Fruit fly (Drosophila melanogaster) whole organism, embryonic: ENCODE results near the gene mbt.

Experiments
- BtbVII ChIP-seq: fragments of 200-800 bp; sonication (Bioruptor generic); optimal IDR thresholded peaks from 3 replicates; lab custom pipeline; 2017; ENCODE audit warnings: missing biosample characterization, mild to moderate bottlenecking, missing genetic modification characterization
- CG12659 ChIP-seq: fragments of 200-800 bp; sonication (Bioruptor generic); optimal IDR thresholded peaks from 3 replicates; lab custom pipeline; 2017; ENCODE audit warnings: mild to moderate bottlenecking, missing biosample characterization, missing genetic modification reagents, missing genetic modification characterization
- CG13287 ChIP-seq: fragments of 200-800 bp; sonication (Bioruptor generic); IDR thresholded peaks from 2 replicates; pipeline ENCODE4 v1.3.6; 2022; ENCODE audit warnings: missing biosample characterization, missing genetic modification characterization; ENCODE audit not compliant: partially characterized antibody
- CG14710 ChIP-seq: fragments of 200-800 bp; sonication (Bioruptor generic); optimal IDR thresholded peaks from 3 replicates; lab custom pipeline; 2019; ENCODE audit warnings: missing biosample characterization, mild to moderate bottlenecking, missing genetic modification characterization, moderate library complexity
- CG15514 ChIP-seq: fragments of 200-800 bp; sonication (Bioruptor generic); optimal IDR thresholded peaks from 3 replicates; lab custom pipeline; 2017; ENCODE audit warnings: missing biosample characterization, missing genetic modification characterization, mild to moderate bottlenecking, moderate library complexity, missing genetic modification reagents
- CG15601 ChIP-seq: fragments of 200-800 bp; sonication (Bioruptor generic); optimal IDR thresholded peaks from 3 replicates; lab custom pipeline; 2019; ENCODE audit warnings: missing biosample characterization, mild to moderate bottlenecking, missing genetic modification characterization, moderate library complexity
- CG17328 ChIP-seq: fragments of 200-800 bp; sonication (Bioruptor generic); IDR thresholded peaks from 2 replicates; pipeline ENCODE4 v1.3.6; 2022; ENCODE audit warnings: missing biosample characterization, missing genetic modification characterization
- CG18011 ChIP-seq: fragments of 200-800 bp; sonication (Bioruptor generic); optimal IDR thresholded peaks from 2 replicates; lab custom pipeline; 2017; ENCODE audit warnings: missing biosample characterization, missing genetic modification characterization, mild to moderate bottlenecking, moderate library complexity, missing genotype
- CG31224 ChIP-seq: fragments of 200-800 bp; sonication (Bioruptor generic); IDR thresholded peaks from 2 replicates; pipeline ENCODE4 v1.3.6; 2022; ENCODE audit warnings: missing biosample characterization, missing genetic modification characterization
- CG4282 ChIP-seq: fragments of 200-800 bp; sonication (Bioruptor generic); optimal IDR thresholded peaks from 2 replicates; lab custom pipeline; 2016; ENCODE audit warnings: missing biosample characterization, missing genetic modification characterization
- CG7928 ChIP-seq: fragments of 200-800 bp; sonication (Bioruptor generic); optimal IDR thresholded peaks from 2 replicates; lab custom pipeline; 2017; ENCODE audit warnings: missing biosample characterization, mild to moderate bottlenecking, missing genetic modification characterization
- CG8281 ChIP-seq: fragments of 200-800 bp; sonication (Bioruptor generic); optimal IDR thresholded peaks from 2 replicates; lab custom pipeline; 2018; ENCODE audit warnings: missing biosample characterization, mild to moderate bottlenecking, missing genetic modification characterization, moderate library complexity
- CG8290 ChIP-seq, 3 experiments: fragments of 200-800 bp; sonication (Bioruptor generic); optimal IDR thresholded peaks; 2 replicates each; lab custom pipeline; 2016 to 2019; ENCODE audit warnings: missing biosample characterization in 3 of 3, missing genetic modification characterization in 3 of 3, mild to moderate bottlenecking in 2 of 3, moderate library complexity in 1 of 3
- CG8478 ChIP-seq: fragments of >200 bp; optimal IDR thresholded peaks from 2 replicates; lab custom pipeline; 2018
- CG9437 ChIP-seq: fragments of 200-800 bp; sonication (Bioruptor generic); optimal IDR thresholded peaks from 2 replicates; lab custom pipeline; 2018; ENCODE audit warnings: missing biosample characterization, mild to moderate bottlenecking, missing genetic modification characterization
- Camta ChIP-seq: fragments of 200-800 bp; sonication (Bioruptor generic); optimal IDR thresholded peaks from 2 replicates; lab custom pipeline; 2016; ENCODE audit warnings: missing biosample characterization, missing genetic modification characterization
- D19B ChIP-seq: fragments of 200-800 bp; sonication (Bioruptor generic); optimal IDR thresholded peaks from 2 replicates; lab custom pipeline; 2017; ENCODE audit warnings: missing biosample characterization, mild to moderate bottlenecking, missing genetic modification characterization
- Deaf1 ChIP-seq: fragments of 200-800 bp; optimal IDR thresholded peaks from 3 replicates; lab custom pipeline; 2019; ENCODE audit warnings: missing biosample characterization, mild to moderate bottlenecking, missing genetic modification characterization, moderate library complexity
- Dip3 ChIP-seq: fragments of 200-800 bp; sonication (Bioruptor generic); optimal IDR thresholded peaks from 3 replicates; lab custom pipeline; 2016; ENCODE audit warnings: missing biosample characterization, missing genetic modification characterization
- Ets97D ChIP-seq: fragments of 200-800 bp; sonication (Bioruptor generic); optimal IDR thresholded peaks from 3 replicates; lab custom pipeline; 2016; ENCODE audit warnings: missing biosample characterization, missing genetic modification characterization
- Fer1 ChIP-seq: fragments of 200-800 bp; sonication (Bioruptor generic); optimal IDR thresholded peaks from 2 replicates; lab custom pipeline; 2017; ENCODE audit warnings: missing biosample characterization, mild to moderate bottlenecking, missing genetic modification characterization
- Gsc ChIP-seq: fragments of 200-800 bp; sonication (Bioruptor generic); IDR thresholded peaks from 2 replicates; pipeline ENCODE4 v1.3.6; 2022; ENCODE audit warnings: missing biosample characterization, missing genetic modification characterization
- Hmx ChIP-seq: fragments of 200-800 bp; sonication (Bioruptor generic); optimal IDR thresholded peaks from 2 replicates; lab custom pipeline; 2016; ENCODE audit warnings: missing biosample characterization, missing genetic modification characterization
- NFAT ChIP-seq: fragments of 200-800 bp; sonication (Bioruptor generic); IDR thresholded peaks from 2 replicates; pipeline ENCODE4 v1.3.6; 2022; ENCODE audit warnings: missing biosample characterization, missing genetic modification characterization
- NK7.1 ChIP-seq: fragments of 200-800 bp; sonication (Bioruptor generic); optimal IDR thresholded peaks from 3 replicates; lab custom pipeline; 2016; ENCODE audit warnings: missing biosample characterization, missing genetic modification characterization
- Nf-YB ChIP-seq: fragments of 200-800 bp; sonication (Bioruptor generic); optimal IDR thresholded peaks from 3 replicates; lab custom pipeline; 2019; ENCODE audit warnings: missing biosample characterization, mild to moderate bottlenecking, missing genetic modification characterization, moderate library complexity
- Six4 ChIP-seq: fragments of 200-800 bp; sonication (Bioruptor generic); optimal IDR thresholded peaks from 2 replicates; lab custom pipeline; 2016; ENCODE audit warnings: missing biosample characterization, missing genetic modification characterization
- Vsx1 ChIP-seq: fragments of 200-800 bp; sonication (Bioruptor generic); optimal IDR thresholded peaks from 2 replicates; lab custom pipeline; 2017; ENCODE audit warnings: missing biosample characterization, mild to moderate bottlenecking, missing genetic modification characterization, missing genetic modification reagents
- Xrp1 ChIP-seq: fragments of 200-800 bp; sonication (Bioruptor generic); IDR thresholded peaks from 2 replicates; pipeline ENCODE4 v1.3.6; 2022; ENCODE audit warnings: missing biosample characterization, missing genetic modification characterization
- abd-A ChIP-seq: fragments of 200-800 bp; sonication (Bioruptor generic); optimal IDR thresholded peaks from 3 replicates; lab custom pipeline; 2019; ENCODE audit warnings: missing biosample characterization, mild to moderate bottlenecking, missing genetic modification characterization, moderate library complexity
- al ChIP-seq: fragments of 200-800 bp; sonication (Bioruptor generic); IDR thresholded peaks from 2 replicates; pipeline ENCODE4 v1.3.6; 2022; ENCODE audit warnings: missing biosample characterization, missing genetic modification characterization
- bigmax ChIP-seq: fragments of 200-800 bp; sonication (Bioruptor generic); optimal IDR thresholded peaks from 2 replicates; lab custom pipeline; 2018; ENCODE audit warnings: missing biosample characterization, mild to moderate bottlenecking, missing genetic modification characterization
- cad ChIP-seq: fragments of >200 bp; optimal IDR thresholded peaks from 2 replicates; lab custom pipeline; 2017; ENCODE audit warnings: missing biosample characterization, missing genetic modification characterization
- fd64A ChIP-seq: fragments of 200-800 bp; sonication (Bioruptor generic); optimal IDR thresholded peaks from 3 replicates; lab custom pipeline; 2018; ENCODE audit warnings: missing biosample characterization, mild to moderate bottlenecking, missing genetic modification characterization
- knrl ChIP-seq: fragments of 200-800 bp; sonication (Bioruptor generic); IDR thresholded peaks from 3 replicates; pipeline ENCODE4 v1.3.6; 2022; ENCODE audit warnings: missing biosample characterization, missing genetic modification characterization; ENCODE audit not compliant: partially characterized antibody
- lbe ChIP-seq: fragments of 200-800 bp; sonication (Bioruptor generic); optimal IDR thresholded peaks from 2 replicates; lab custom pipeline; 2016; ENCODE audit warnings: missing biosample characterization, mild to moderate bottlenecking, missing genetic modification characterization
- org-1 ChIP-seq: fragments of 200-800 bp; sonication (Bioruptor generic); optimal IDR thresholded peaks from 2 replicates; lab custom pipeline; 2017; ENCODE audit warnings: missing biosample characterization, missing genetic modification characterization
- otp ChIP-seq: fragments of 200-800 bp; sonication (Bioruptor generic); IDR thresholded peaks from 3 replicates; pipeline ENCODE4, ENCODE4 v1.3.6; 2022; ENCODE audit warnings: missing biosample characterization, missing genetic modification characterization
- peb ChIP-seq: fragments of 200-800 bp; sonication (Bioruptor generic); IDR thresholded peaks from 2 replicates; pipeline ENCODE4 v1.3.6; 2022; ENCODE audit warnings: missing biosample characterization, missing genetic modification characterization
- rib ChIP-seq: fragments of 200-800 bp; sonication (Bioruptor generic); IDR thresholded peaks from 2 replicates; pipeline ENCODE4 v1.3.6; 2022; ENCODE audit warnings: missing biosample characterization, missing genetic modification characterization
- sens-2 ChIP-seq: fragments of 200-800 bp; sonication (Bioruptor generic); IDR thresholded peaks from 2 replicates; pipeline ENCODE4 v1.3.6; 2022; ENCODE audit warnings: missing biosample characterization, missing genetic modification characterization
- seq ChIP-seq: fragments of 200-800 bp; sonication (Bioruptor generic); IDR thresholded peaks from 2 replicates; pipeline ENCODE4 v1.3.6; 2022; ENCODE audit warnings: missing biosample characterization, missing genetic modification characterization
- shn ChIP-seq: fragments of 200-800 bp; sonication (Bioruptor generic); optimal IDR thresholded peaks from 3 replicates; lab custom pipeline; 2016; ENCODE audit warnings: missing biosample characterization, missing genetic modification characterization
- sim ChIP-seq: fragments of 200-800 bp; sonication (Bioruptor generic); IDR thresholded peaks from 2 replicates; pipeline ENCODE4 v1.3.6; 2022; ENCODE audit warnings: missing biosample characterization, missing genetic modification characterization
- so ChIP-seq: fragments of 200-800 bp; sonication (Bioruptor generic); IDR thresholded peaks from 3 replicates; pipeline ENCODE4 v1.3.6; 2022; ENCODE audit warnings: missing biosample characterization, missing genetic modification characterization
- sob ChIP-seq: fragments of 200-800 bp; sonication (Bioruptor generic); IDR thresholded peaks from 2 replicates; pipeline ENCODE4 v1.3.6; 2022; ENCODE audit warnings: missing biosample characterization, missing genetic modification characterization
- trh ChIP-seq: fragments of 200-800 bp; sonication (Bioruptor generic); optimal IDR thresholded peaks from 2 replicates; lab custom pipeline; 2016; ENCODE audit warnings: missing biosample characterization, missing genetic modification characterization
- unc-4 ChIP-seq: fragments of 200-800 bp; sonication (Bioruptor generic); IDR thresholded peaks from 2 replicates; pipeline ENCODE4 v1.3.6; 2022; ENCODE audit warnings: missing biosample characterization, missing genetic modification characterization; ENCODE audit not compliant: partially characterized antibody
- usp ChIP-seq: fragments of >200 bp; optimal IDR thresholded peaks from 2 replicates; lab custom pipeline; 2017; ENCODE audit warnings: missing biosample characterization, missing genetic modification characterization

The mbt gene

dm6 chrX:16640260-16641100, 30.0 kb downstream of the mbt start, which contains the start of the genes SNRPG and mthl1 (continued):
- TF ChIP-seq al (peak; percentile 92), rib (GFP tag; lab: Robert Waterston, UW) (peak; percentile 91), Vsx1 (GFP tag; lab: Kevin White, UChicago) (no peak), Ets97D (GFP tag; lab: Kevin White, UChicago) (peak; percentile 85), CG8281 (tag; lab: Kevin White, UChicago) (no peak), CG18011 (GFP tag; lab: Kevin White, UChicago) (peak; percentile 40), unc-4 (peak; percentile 64), cad (GFP tag; lab: Kevin White, UChicago) (no peak), NK7.1 (peak; percentile 58), fd64A (GFP tag; lab: Kevin White, UChicago) (peak; percentile 51), CG12659 (GFP tag; lab: Kevin White, UChicago) (peak; percentile 86), knrl (peak; percentile 75), CG15601 (tag; lab: Kevin White, UChicago) (no peak), bigmax (no peak), org-1 (GFP tag; lab: Kevin White, UChicago) (peak; percentile 23), Gsc (peak; percentile 92), shn (GFP tag; lab: Kevin White, UChicago) (peak; percentile 77), Nf-YB (GFP tag; lab: Kevin White, UChicago) (no peak), BtbVII (GFP tag; lab: Kevin White, UChicago) (no peak), abd-A (tag; lab: Kevin White, UChicago) (no peak), lbe (GFP tag; lab: Kevin White, UChicago) (no peak), CG9437 (GFP tag; lab: Kevin White, UChicago) (peak; percentile 56), CG4282 (GFP tag; lab: Kevin White, UChicago) (peak; percentile 52), trh (GFP tag; lab: Kevin White, UChicago) (peak; percentile 2), CG8290 (GFP tag; optimal IDR thresholded peaks at IDR 0.05; lab: Kevin White, UChicago) (no peak), CG8290 (tag; optimal IDR thresholded peaks at IDR 0.05; lab: Kevin White, UChicago) (peak in 1 of 2 experiments; percentile 82), usp (GFP tag; lab: Kevin White, UChicago) (no peak), Hmx (peak; percentile 18), D19B (GFP tag; lab: Kevin White, UChicago) (peak; percentile 70), sob (GFP tag; lab: Robert Waterston, UW) (peak; percentile 89), CG7928 (GFP tag; lab: Kevin White, UChicago) (peak; percentile 38), Fer1 (peak; percentile 3), Dip3 (peak; percentile 92), CG8478 (no peak), sim (GFP tag; lab: Robert Waterston, UW) (peak; percentile 60; the same call in 1 of the 2 replicates), so (GFP tag; lab: Robert Waterston, UW) (peak; percentile 63; the same call in 2 of the 3 replicates), Six4 (GFP tag; lab: Kevin White, UChicago) (peak; percentile 33), sens-2 (GFP tag; lab: Robert Waterston, UW) (peak; percentile 77), Camta (GFP tag; lab: Kevin White, UChicago) (no peak), NFAT (peak; percentile 96), Deaf1 (no peak), otp (GFP tag; lab: Robert Waterston, UW) (peak; percentile 88), CG14710 (peak; percentile 100), CG15514 (GFP tag; lab: Kevin White, UChicago) (peak; percentile 71), CG17328 (GFP tag; lab: Robert Waterston, UW) (peak; percentile 88), CG31224 (GFP tag; lab: Robert Waterston, UW) (peak; percentile 83), seq (peak; percentile 81), CG13287 (peak; percentile 73), Xrp1 (GFP tag; lab: Robert Waterston, UW) (peak; percentile 87), peb (peak; percentile 68)
